Fruit fly (Drosophila melanogaster) whole organism, embryonic: ENCODE measurements around the gene CG10185.

Experiments used
- CG10979 ChIP-seq: fragments of 200-800 bp; sonication (Bioruptor generic); optimal IDR thresholded peaks from 2 replicates; lab custom pipeline; 2018; ENCODE audit warnings: missing biosample characterization, mild to moderate bottlenecking, missing genetic modification characterization, moderate library complexity
- CG11696 ChIP-seq: fragments of 200-800 bp; sonication (Bioruptor generic); IDR thresholded peaks from 2 replicates; pipeline ENCODE4 v1.3.6; 2022; ENCODE audit warnings: missing biosample characterization, missing genetic modification characterization
- CG16863 ChIP-seq: fragments of 200-800 bp; sonication (Bioruptor generic); optimal IDR thresholded peaks from 3 replicates; lab custom pipeline; 2016; ENCODE audit warnings: missing biosample characterization, missing genetic modification characterization
- CG17385 ChIP-seq: fragments of 200-800 bp; sonication (Bioruptor generic); optimal IDR thresholded peaks from 3 replicates; lab custom pipeline; 2018; ENCODE audit warnings: missing biosample characterization, mild to moderate bottlenecking, missing genetic modification characterization
- CG18476 ChIP-seq: fragments of 200-800 bp; sonication (Bioruptor generic); optimal IDR thresholded peaks from 2 replicates; lab custom pipeline; 2016; ENCODE audit warnings: missing biosample characterization, mild to moderate bottlenecking, missing genetic modification characterization
- CG2678 ChIP-seq: fragments of 200-800 bp; sonication (Bioruptor generic); optimal IDR thresholded peaks from 3 replicates; lab custom pipeline; 2019; ENCODE audit warnings: missing biosample characterization, mild to moderate bottlenecking, missing genetic modification characterization, moderate library complexity
- CG31441 ChIP-seq: fragments of 200-800 bp; sonication (Bioruptor generic); IDR thresholded peaks from 2 replicates; pipeline ENCODE4 v1.3.6; 2022; ENCODE audit warnings: missing biosample characterization, missing genetic modification characterization
- CG32532 ChIP-seq: fragments of 200-800 bp; sonication (Bioruptor generic); IDR thresholded peaks from 2 replicates; pipeline ENCODE4 v1.3.6; 2022; ENCODE audit warnings: missing biosample characterization, missing genetic modification characterization
- CG3281 ChIP-seq: fragments of 200-800 bp; sonication (Bioruptor generic); optimal IDR thresholded peaks from 3 replicates; lab custom pipeline; 2017; ENCODE audit warnings: missing biosample characterization, mild to moderate bottlenecking, missing genetic modification characterization
- CG33557 ChIP-seq: fragments of 200-800 bp; sonication (Bioruptor generic); optimal IDR thresholded peaks from 2 replicates; lab custom pipeline; 2019; ENCODE audit warnings: missing biosample characterization, mild to moderate bottlenecking, missing genetic modification characterization, moderate library complexity
- CG6272 ChIP-seq: fragments of 200-800 bp; sonication (Bioruptor generic); IDR thresholded peaks from 2 replicates; pipeline ENCODE4 v1.3.6; 2022; ENCODE audit warnings: missing biosample characterization, missing genetic modification characterization
- CG7357 ChIP-seq: fragments of 200-800 bp; sonication (Bioruptor generic); IDR thresholded peaks from 3 replicates; pipeline ENCODE4 v1.3.6; 2022; ENCODE audit warnings: missing biosample characterization, missing genetic modification characterization
- CG8089 ChIP-seq: fragments of 200-800 bp; sonication (Bioruptor generic); optimal IDR thresholded peaks from 3 replicates; lab custom pipeline; 2016; ENCODE audit warnings: missing biosample characterization, missing genetic modification characterization
- CG8281 ChIP-seq: fragments of 200-800 bp; sonication (Bioruptor generic); optimal IDR thresholded peaks from 2 replicates; lab custom pipeline; 2018; ENCODE audit warnings: missing biosample characterization, mild to moderate bottlenecking, missing genetic modification characterization, moderate library complexity
- CG8765 ChIP-seq: fragments of 200-800 bp; sonication (Bioruptor generic); IDR thresholded peaks from 2 replicates; pipeline ENCODE4 v1.3.6; 2022; ENCODE audit warnings: missing biosample characterization, missing genetic modification characterization
- CTCF ChIP-seq: fragments of 200-800 bp; sonication (Bioruptor generic); optimal IDR thresholded peaks from 2 replicates; lab custom pipeline; 2017; ENCODE audit warnings: missing biosample characterization, mild to moderate bottlenecking, missing genetic modification characterization, moderate library complexity
- Camta ChIP-seq: fragments of 200-800 bp; sonication (Bioruptor generic); optimal IDR thresholded peaks from 2 replicates; lab custom pipeline; 2016; ENCODE audit warnings: missing biosample characterization, missing genetic modification characterization
- D ChIP-seq, 2 experiments: fragments of 200-800 bp in 1 of 2; fragments of >200 bp in 1 of 2; sonication (Bioruptor generic) in 1 of 2; optimal IDR thresholded peaks; 2 replicates in 1 of 2; 3 replicates in 1 of 2; lab custom pipeline; 2017; ENCODE audit warnings: mild to moderate bottlenecking in 1 of 2, missing biosample characterization in 1 of 2, missing genetic modification characterization in 1 of 2, missing genetic modification reagents in 1 of 2
- Deaf1 ChIP-seq: fragments of 200-800 bp; optimal IDR thresholded peaks from 3 replicates; lab custom pipeline; 2019; ENCODE audit warnings: missing biosample characterization, mild to moderate bottlenecking, missing genetic modification characterization, moderate library complexity
- Drgx ChIP-seq: fragments of 200-800 bp; sonication (Bioruptor generic); IDR thresholded peaks from 2 replicates; pipeline ENCODE4 v1.3.6; 2022; ENCODE audit warnings: missing biosample characterization, missing genetic modification characterization
- E2f1 ChIP-seq: fragments of 200-800 bp; sonication (Bioruptor generic); IDR thresholded peaks from 2 replicates; pipeline ENCODE4 v1.3.6; 2022; ENCODE audit warnings: missing biosample characterization, missing genetic modification characterization
- E2f2 ChIP-seq: fragments of 200-800 bp; sonication (Bioruptor generic); IDR thresholded peaks from 2 replicates; pipeline ENCODE4 v1.3.6; 2022; ENCODE audit warnings: missing biosample characterization, missing genetic modification characterization
- Ets97D ChIP-seq: fragments of 200-800 bp; sonication (Bioruptor generic); optimal IDR thresholded peaks from 3 replicates; lab custom pipeline; 2016; ENCODE audit warnings: missing biosample characterization, missing genetic modification characterization
- Gug ChIP-seq: fragments of 200-800 bp; sonication (Bioruptor generic); IDR thresholded peaks from 4 replicates; pipeline ENCODE4 v1.3.6; 2022; ENCODE audit warnings: missing biosample characterization, missing genetic modification characterization
- HHEX ChIP-seq: fragments of 200-800 bp; sonication (Bioruptor generic); optimal IDR thresholded peaks from 3 replicates; lab custom pipeline; 2017; ENCODE audit warnings: missing biosample characterization, mild to moderate bottlenecking, missing genetic modification characterization, missing genetic modification reagents
- Hey ChIP-seq: fragments of 200-800 bp; sonication (Bioruptor generic); optimal IDR thresholded peaks from 3 replicates; lab custom pipeline; 2018; ENCODE audit warnings: missing biosample characterization, mild to moderate bottlenecking, missing genetic modification characterization
- HmgZ ChIP-seq: fragments of 200-800 bp; sonication (Bioruptor generic); optimal IDR thresholded peaks from 2 replicates; lab custom pipeline; 2018; ENCODE audit warnings: missing biosample characterization, mild to moderate bottlenecking, missing genetic modification characterization
- Kr ChIP-seq: fragments of 200-800 bp; sonication (Bioruptor generic); optimal IDR thresholded peaks from 2 replicates; lab custom pipeline; 2017; ENCODE audit warnings: missing biosample characterization, mild to moderate bottlenecking, missing genetic modification characterization
- Max ChIP-seq: fragments of 200-800 bp; sonication (Bioruptor generic); optimal IDR thresholded peaks from 2 replicates; lab custom pipeline; 2016; ENCODE audit warnings: missing biosample characterization, mild to moderate bottlenecking, missing genetic modification characterization
- Med ChIP-seq: fragments of 200-800 bp; sonication (Bioruptor generic); peaks from one replicate; lab custom pipeline; 2016; ENCODE audit warnings: missing biosample characterization, missing genetic modification characterization, mild to moderate bottlenecking, inconsistent platforms, moderate library complexity
- Opbp ChIP-seq: fragments of 200-800 bp; sonication (Bioruptor generic); IDR thresholded peaks from 3 replicates; pipeline ENCODE4 v1.3.6; 2022; ENCODE audit warnings: missing biosample characterization, missing genetic modification characterization; ENCODE audit not compliant: partially characterized antibody
- Scr ChIP-seq: fragments of 200-800 bp; sonication (Bioruptor generic); IDR thresholded peaks from 2 replicates; pipeline ENCODE4 v1.3.6; 2022; ENCODE audit warnings: missing biosample characterization, missing genetic modification characterization; ENCODE audit not compliant: partially characterized antibody
- ac ChIP-seq: fragments of 200-800 bp; sonication (Bioruptor generic); optimal IDR thresholded peaks from 3 replicates; lab custom pipeline; 2017; ENCODE audit warnings: missing biosample characterization, mild to moderate bottlenecking, missing genetic modification characterization
- amos ChIP-seq: fragments of 200-800 bp; sonication (Bioruptor generic); IDR thresholded peaks from 2 replicates; pipeline ENCODE4 v1.3.6; 2022; ENCODE audit warnings: missing biosample characterization, missing genetic modification characterization; ENCODE audit not compliant: partially characterized antibody
- ara ChIP-seq: fragments of 200-800 bp; sonication (Bioruptor generic); IDR thresholded peaks from 2 replicates; pipeline ENCODE4 v1.3.6; 2022; ENCODE audit warnings: missing biosample characterization, missing genetic modification characterization
- br ChIP-seq: fragments of >200 bp; optimal IDR thresholded peaks from 2 replicates; lab custom pipeline; 2017
- cato ChIP-seq: fragments of 200-800 bp; sonication (Bioruptor generic); optimal IDR thresholded peaks from 2 replicates; lab custom pipeline; 2016; ENCODE audit warnings: missing biosample characterization, missing genetic modification characterization, borderline replicate concordance
- croc ChIP-seq: fragments of 200-800 bp; sonication (Bioruptor generic); conservative IDR thresholded peaks from 3 replicates; pipeline ENCODE4 v1.3.6; 2022; ENCODE audit warnings: missing biosample characterization, missing genetic modification characterization
- ewg ChIP-seq: fragments of 200-800 bp; sonication (Bioruptor generic); optimal IDR thresholded peaks from 3 replicates; lab custom pipeline; 2017; ENCODE audit warnings: mild to moderate bottlenecking, missing biosample characterization, missing genetic modification reagents, missing genetic modification characterization
- hkb ChIP-seq, 2 experiments: fragments of 200-800 bp in 1 of 2; fragments of >200 bp in 1 of 2; sonication (Bioruptor generic) in 1 of 2; IDR thresholded peaks in 1 of 2; optimal IDR thresholded peaks in 1 of 2; 2 replicates each; pipeline versions ENCODE4 v1.3.6 to Lab custom; 2017 to 2022; ENCODE audit warnings: missing biosample characterization in 1 of 2, missing genetic modification characterization in 1 of 2
- nom ChIP-seq: fragments of 200-800 bp; sonication (Bioruptor generic); optimal IDR thresholded peaks from 2 replicates; lab custom pipeline; 2017; ENCODE audit warnings: missing biosample characterization, missing genetic modification characterization, mild to moderate bottlenecking, moderate library complexity, missing genetic modification reagents
- peb ChIP-seq: fragments of 200-800 bp; sonication (Bioruptor generic); IDR thresholded peaks from 2 replicates; pipeline ENCODE4 v1.3.6; 2022; ENCODE audit warnings: missing biosample characterization, missing genetic modification characterization
- prd ChIP-seq, 3 experiments: fragments of >200 bp in 2 of 3; fragments of 200-800 bp in 1 of 3; sonication (Bioruptor generic) in 1 of 3; optimal IDR thresholded peaks in 2 of 3; IDR thresholded peaks in 1 of 3; 2 replicates in 2 of 3; 3 replicates in 1 of 3; pipeline versions ENCODE4 v1.3.6 to Lab custom; 2017 to 2022; ENCODE audit warnings: missing biosample characterization in 1 of 3, missing genetic modification characterization in 1 of 3
- run ChIP-seq: fragments of 200-800 bp; sonication (Bioruptor generic); optimal IDR thresholded peaks from 3 replicates; lab custom pipeline; 2018; ENCODE audit warnings: missing biosample characterization, mild to moderate bottlenecking, missing genetic modification characterization
- sd ChIP-seq: fragments of 200-800 bp; sonication (Bioruptor generic); optimal IDR thresholded peaks from 3 replicates; lab custom pipeline; 2018; ENCODE audit warnings: missing biosample characterization, mild to moderate bottlenecking, missing genetic modification characterization, moderate library complexity
- sima ChIP-seq: fragments of 200-800 bp; sonication (Bioruptor generic); optimal IDR thresholded peaks from 2 replicates; lab custom pipeline; 2016; ENCODE audit warnings: missing biosample characterization, missing genetic modification characterization
- sug ChIP-seq: fragments of 200-800 bp; optimal IDR thresholded peaks from 2 replicates; lab custom pipeline; 2019; ENCODE audit warnings: missing biosample characterization, mild to moderate bottlenecking, missing genetic modification characterization, moderate library complexity
- wor ChIP-seq: fragments of 200-800 bp; sonication (Bioruptor generic); IDR thresholded peaks from 2 replicates; pipeline ENCODE4 v1.3.6; 2022; ENCODE audit warnings: missing biosample characterization, missing genetic modification characterization
- yki ChIP-seq: fragments of >200 bp; optimal IDR thresholded peaks from 3 replicates; lab custom pipeline; 2018

Gene CG10185

DNA sequence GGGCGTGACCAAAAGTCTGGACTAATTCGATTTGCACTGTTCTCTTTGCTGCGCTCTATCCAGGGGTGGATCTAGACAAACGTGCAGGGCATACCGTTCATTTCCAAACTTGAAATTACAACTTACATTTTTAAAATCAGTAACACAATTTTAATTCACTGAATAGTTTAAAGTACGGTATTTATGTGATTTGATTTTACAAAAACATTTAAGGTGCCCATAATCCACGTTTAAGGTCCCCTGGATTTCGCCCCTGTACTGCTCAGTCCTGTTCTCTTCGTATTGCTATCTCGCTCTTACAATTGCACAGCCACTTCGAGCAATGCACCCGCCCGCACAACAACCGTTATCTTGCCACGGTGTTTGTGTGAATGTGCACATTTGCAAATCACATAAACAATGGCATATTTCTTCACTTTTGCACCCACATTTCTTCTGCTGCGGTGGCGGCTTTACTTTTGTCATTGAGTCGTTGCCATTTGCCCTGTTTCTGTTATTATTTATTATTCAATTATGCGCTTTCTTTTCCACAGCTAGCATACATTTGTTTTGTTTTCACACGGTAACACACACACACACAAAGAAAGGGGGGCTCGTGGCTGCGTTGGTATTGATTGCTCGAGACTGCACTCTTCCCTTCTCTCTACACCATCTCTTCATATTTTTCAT is 30.4 kb upstream of the CG10185 start (continued):
- peak; percentile 59 for TF ChIP-seq CG18476 (GFP tag; lab: Kevin White, UChicago)
- peak; percentile 32 for TF ChIP-seq CG3281 (GFP tag; lab: Kevin White, UChicago)
- peak; percentile 61 for TF ChIP-seq CG17385 (GFP tag; lab: Kevin White, UChicago)
- TF ChIP-seq E2f1 (GFP tag; lab: Robert Waterston, UW): peak; percentile 78
- TF ChIP-seq amos (GFP tag; lab: Robert Waterston, UW): peak; percentile 60
- TF ChIP-seq CG10979: peak; percentile 91
- TF ChIP-seq cato: peak; percentile 60
- no peak for TF ChIP-seq sug (tag; lab: Kevin White, UChicago)
- peak; percentile 37 for TF ChIP-seq CG8089 (GFP tag; lab: Kevin White, UChicago)
- peak; percentile 0 for TF ChIP-seq CTCF (GFP tag; lab: Kevin White, UChicago)
- no peak for TF ChIP-seq Kr (GFP tag; lab: Kevin White, UChicago)
- peak; percentile 64 for TF ChIP-seq HHEX (GFP tag; lab: Kevin White, UChicago)
- TF ChIP-seq peb (GFP tag; lab: Robert Waterston, UW): peak; percentile 84
- TF ChIP-seq ewg: peak; percentile 56
- no peak for TF ChIP-seq yki (lab: Kevin White, UChicago)
- peak; percentile 60 for TF ChIP-seq wor (GFP tag; lab: Robert Waterston, UW)
- TF ChIP-seq CG32532 (GFP tag; lab: Robert Waterston, UW): peak; percentile 70
- TF ChIP-seq sd: no peak
- TF ChIP-seq ac (GFP tag; lab: Kevin White, UChicago): peak; percentile 60
- peak; percentile 1 for TF ChIP-seq Deaf1
- TF ChIP-seq D (optimal IDR thresholded peaks at IDR 0.05; lab: Kevin White, UChicago): no peak
- peak; percentile 76 for TF ChIP-seq D (GFP tag; optimal IDR thresholded peaks at IDR 0.05; lab: Kevin White, UChicago)
- peak; percentile 83 for TF ChIP-seq CG2678 (tag; lab: Kevin White, UChicago)
- TF ChIP-seq ara (GFP tag; lab: Robert Waterston, UW): peak; percentile 91
- no peak for TF ChIP-seq prd (optimal IDR thresholded peaks at IDR 0.05; lab: Kevin White, UChicago)
- peak; percentile 96 for TF ChIP-seq prd (GFP tag; IDR thresholded peaks at IDR 0.05; lab: Robert Waterston, UW)
- peak; percentile 99 for TF ChIP-seq Drgx (GFP tag; lab: Robert Waterston, UW)
- peak; percentile 70 for TF ChIP-seq Max (GFP tag; lab: Kevin White, UChicago)
- TF ChIP-seq hkb (optimal IDR thresholded peaks at IDR 0.05; lab: Kevin White, UChicago): no peak
- TF ChIP-seq hkb (GFP tag; IDR thresholded peaks at IDR 0.05; lab: Robert Waterston, UW): peak; percentile 84
- peak; percentile 75 for TF ChIP-seq Gug (GFP tag; lab: Robert Waterston, UW)
- no peak for TF ChIP-seq br (lab: Kevin White, UChicago)
- TF ChIP-seq Ets97D: peak; percentile 44
- TF ChIP-seq CG6272 (GFP tag; lab: Robert Waterston, UW): peak; percentile 76
- peak; percentile 84 for TF ChIP-seq croc (GFP tag; lab: Robert Waterston, UW)
- peak; percentile 79; the same call in 2 of the 3 replicates for TF ChIP-seq CG7357 (GFP tag; lab: Robert Waterston, UW)
- TF ChIP-seq CG31441 (GFP tag; lab: Robert Waterston, UW): peak; percentile 80
- TF ChIP-seq Camta (GFP tag; lab: Kevin White, UChicago): peak; percentile 82
- TF ChIP-seq CG16863 (GFP tag; lab: Kevin White, UChicago): peak; percentile 75
- no peak for TF ChIP-seq sima (GFP tag; lab: Kevin White, UChicago)
- peak; percentile 52 for TF ChIP-seq HmgZ (tag; lab: Kevin White, UChicago)
- TF ChIP-seq Opbp (GFP tag; lab: Robert Waterston, UW): peak; percentile 62; the same call in 2 of the 3 replicates
- no peak for TF ChIP-seq Hey (tag; lab: Kevin White, UChicago)
- peak; percentile 49 for TF ChIP-seq run
- TF ChIP-seq Med (GFP tag; lab: Kevin White, UChicago): peak; percentile 92
- TF ChIP-seq E2f2: 0 out of 2 replicates have a peak, but pooled peaks have one; percentile 47
- peak; percentile 96 for TF ChIP-seq nom (GFP tag; lab: Kevin White, UChicago)
- TF ChIP-seq CG8281: peak; percentile 39
- peak; percentile 81 for TF ChIP-seq CG33557 (GFP tag; lab: Kevin White, UChicago)
- TF ChIP-seq CG8765 (GFP tag; lab: Robert Waterston, UW): peak; percentile 84
- 0 out of 2 replicates have a peak, but pooled peaks have one; percentile 30 for TF ChIP-seq CG11696
- no peak for TF ChIP-seq Scr (GFP tag; lab: Robert Waterston, UW)
